Worm (Caenorhabditis elegans) whole organism, L3 larva: ENCODE measurements around the gene ZK945.8.

Source experiments
- R02D3.7 ChIP-seq: fragments of 150-350 bp; optimal IDR thresholded peaks from 2 replicates; lab custom pipeline; 2014; ENCODE audit warnings: missing biosample characterization, missing genetic modification characterization
- aly-2 ChIP-seq: fragments of 150-350 bp; optimal IDR thresholded peaks from 2 replicates; lab custom pipeline; 2014; ENCODE audit warnings: missing biosample characterization, missing genetic modification characterization
- ama-1 ChIP-seq: fragments of 150-350 bp; optimal IDR thresholded peaks from 2 replicates; lab custom pipeline; 2018
- ceh-82 ChIP-seq: fragments of 150-350 bp; optimal IDR thresholded peaks from 2 replicates; lab custom pipeline; 2014; ENCODE audit warnings: missing biosample characterization, missing genetic modification characterization
- egl-27 ChIP-seq: sonication (generic microtip); optimal IDR thresholded peaks from 4 replicates; lab custom pipeline; 2017; ENCODE audit warnings: missing biosample characterization, missing genetic modification reagents, missing genetic modification characterization
- egl-5 ChIP-seq: fragments of 150-350 bp; optimal IDR thresholded peaks from 2 replicates; lab custom pipeline; 2017; ENCODE audit warnings: missing biosample characterization, missing genetic modification reagents, missing genetic modification characterization, inconsistent platforms
- elt-2 ChIP-seq: sonication (generic microtip); optimal IDR thresholded peaks from 2 replicates; lab custom pipeline; 2016; ENCODE audit warnings: missing genetic modification reagents, mild to moderate bottlenecking, missing genetic modification characterization, missing compliant biosample characterization
- fkh-10 ChIP-seq: sonication (generic microtip); optimal IDR thresholded peaks from 2 replicates; lab custom pipeline; 2017; ENCODE audit warnings: missing biosample characterization, missing genetic modification reagents, missing genetic modification characterization
- fkh-2 ChIP-seq: fragments of 150-350 bp; optimal IDR thresholded peaks from 2 replicates; lab custom pipeline; 2014; ENCODE audit warnings: missing biosample characterization, missing genetic modification reagents, missing genetic modification characterization
- lin-15B ChIP-seq: fragments of 150-350 bp; optimal IDR thresholded peaks from 2 replicates; lab custom pipeline; 2014; ENCODE audit warnings: missing biosample characterization, missing genetic modification characterization
- mdl-1 ChIP-seq: fragments of 150-350 bp; optimal IDR thresholded peaks from 2 replicates; lab custom pipeline; 2014; ENCODE audit warnings: missing biosample characterization, missing genetic modification characterization
- mml-1 ChIP-seq: fragments of 150-350 bp; sonication (generic microtip); optimal IDR thresholded peaks from 3 replicates; lab custom pipeline; 2014; ENCODE audit warnings: missing biosample characterization, missing genetic modification characterization
- nfya-1 ChIP-seq: sonication (generic microtip); optimal IDR thresholded peaks from 2 replicates; lab custom pipeline; 2017; ENCODE audit warnings: missing genetic modification characterization, mild to moderate bottlenecking, missing compliant biosample characterization, antibody characterized with exemption, moderate library complexity; ENCODE audit not compliant: insufficient read depth
- nhr-23 ChIP-seq: fragments of 150-350 bp; optimal IDR thresholded peaks from 2 replicates; lab custom pipeline; 2014; ENCODE audit warnings: missing biosample characterization, missing genetic modification reagents, missing genetic modification characterization
- nhr-237 ChIP-seq: fragments of 150-350 bp; optimal IDR thresholded peaks from 2 replicates; lab custom pipeline; 2014; ENCODE audit warnings: missing biosample characterization, missing genetic modification characterization
- nhr-43 ChIP-seq: sonication (generic microtip); optimal IDR thresholded peaks from 2 replicates; lab custom pipeline; 2016; ENCODE audit warnings: mild to moderate bottlenecking, missing genetic modification characterization, missing compliant biosample characterization; ENCODE audit not compliant: poor library complexity, severe bottlenecking
- nhr-67 ChIP-seq: fragments of 150-350 bp; optimal IDR thresholded peaks from 2 replicates; lab custom pipeline; 2014; ENCODE audit warnings: missing biosample characterization, missing genetic modification characterization
- nhr-76 ChIP-seq: fragments of 150-350 bp; sonication (generic microtip); optimal IDR thresholded peaks from 5 replicates; lab custom pipeline; 2014; ENCODE audit warnings: missing biosample characterization, missing genetic modification characterization
- nhr-77 ChIP-seq: fragments of 150-350 bp; optimal IDR thresholded peaks from 2 replicates; lab custom pipeline; 2014; ENCODE audit warnings: missing biosample characterization, missing genetic modification characterization
- pha-4 ChIP-seq: fragments of 150-350 bp; optimal IDR thresholded peaks from 2 replicates; lab custom pipeline; 2014; ENCODE audit warnings: missing biosample characterization, missing genetic modification reagents, missing genetic modification characterization
- pqm-1 ChIP-seq: fragments of 150-350 bp; optimal IDR thresholded peaks from 2 replicates; lab custom pipeline; 2017; ENCODE audit warnings: missing biosample characterization, missing genetic modification characterization, inconsistent platforms
- skn-1 ChIP-seq: fragments of 150-350 bp; optimal IDR thresholded peaks from 2 replicates; lab custom pipeline; 2014; ENCODE audit warnings: missing biosample characterization, missing genetic modification characterization
- snpc-4 ChIP-seq: fragments of 150-350 bp; optimal IDR thresholded peaks from 2 replicates; lab custom pipeline; 2014; ENCODE audit warnings: missing biosample characterization, missing genetic modification characterization
- tbx-2 ChIP-seq: sonication (generic microtip); optimal IDR thresholded peaks from 2 replicates; lab custom pipeline; 2016; ENCODE audit warnings: mild to moderate bottlenecking, missing genetic modification characterization, missing compliant biosample characterization
- unc-39 ChIP-seq: sonication (generic microtip); optimal IDR thresholded peaks from 4 replicates; lab custom pipeline; 2017; ENCODE audit warnings: missing biosample characterization, missing genetic modification characterization
- ztf-11 ChIP-seq: fragments of 150-350 bp; optimal IDR thresholded peaks from 2 replicates; lab custom pipeline; 2014; ENCODE audit warnings: missing biosample characterization, missing genetic modification characterization

ZK945.8 gene

DNA sequence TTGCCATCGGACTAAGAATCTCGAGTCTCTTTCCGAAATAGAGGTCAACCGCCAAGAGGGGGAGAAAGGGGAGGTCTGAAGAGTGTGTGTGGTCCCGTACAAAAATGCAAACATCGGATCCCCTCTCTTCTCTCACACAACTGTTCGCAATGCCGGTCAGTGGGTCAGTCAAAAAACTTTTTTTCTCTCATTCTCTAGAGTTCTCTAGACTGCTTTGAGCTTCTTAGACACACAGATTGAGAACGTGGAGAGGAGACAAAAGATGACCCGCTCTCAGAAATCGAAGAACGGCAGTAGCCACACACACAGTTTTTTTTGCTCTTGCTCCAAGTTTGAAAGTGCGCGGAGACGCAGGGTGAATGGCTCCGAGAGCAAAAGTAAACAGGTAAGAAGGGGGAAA is 32.7 kb upstream of the ZK945.8 start:
- no peak for TF ChIP-seq egl-27
- TF ChIP-seq fkh-10, result no peak
- TF ChIP-seq fkh-2, result no peak
- no peak for TF ChIP-seq nfya-1
- TF ChIP-seq egl-5 (tag; lab: Kevin White, UChicago), result no peak
- no peak for TF ChIP-seq ama-1 (lab: Kevin White, UChicago)
- TF ChIP-seq pha-4, result peak; percentile 84

DNA sequence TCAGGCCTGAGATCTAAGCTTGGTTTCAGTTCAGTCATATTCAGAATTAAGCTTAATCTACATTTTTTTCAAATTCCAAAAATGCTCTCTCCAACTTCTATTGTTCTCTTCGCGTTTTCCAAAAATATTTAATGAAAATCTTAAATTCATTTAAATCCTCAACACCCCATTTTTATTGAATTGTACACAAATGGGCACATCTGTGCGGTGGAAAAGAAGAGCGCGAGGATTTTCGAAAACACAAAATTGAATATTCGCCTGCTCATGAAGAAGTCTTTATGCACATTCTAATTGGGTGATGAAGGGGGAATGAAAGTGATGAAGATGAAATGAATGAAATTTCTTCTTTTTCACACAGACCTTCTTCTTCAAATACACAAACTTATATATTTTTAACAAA is 24.0 kb upstream of the ZK945.8 start:
- TF ChIP-seq aly-2 (no peak), mdl-1 (no peak), mml-1 (tag; lab: Kevin White, UChicago) (no peak), ceh-82 (tag; lab: Kevin White, UChicago) (no peak), ztf-11 (no peak), nhr-67 (tag; lab: Kevin White, UChicago) (no peak)
- TF ChIP-seq, all 47 proteins: peak for 0

DNA sequence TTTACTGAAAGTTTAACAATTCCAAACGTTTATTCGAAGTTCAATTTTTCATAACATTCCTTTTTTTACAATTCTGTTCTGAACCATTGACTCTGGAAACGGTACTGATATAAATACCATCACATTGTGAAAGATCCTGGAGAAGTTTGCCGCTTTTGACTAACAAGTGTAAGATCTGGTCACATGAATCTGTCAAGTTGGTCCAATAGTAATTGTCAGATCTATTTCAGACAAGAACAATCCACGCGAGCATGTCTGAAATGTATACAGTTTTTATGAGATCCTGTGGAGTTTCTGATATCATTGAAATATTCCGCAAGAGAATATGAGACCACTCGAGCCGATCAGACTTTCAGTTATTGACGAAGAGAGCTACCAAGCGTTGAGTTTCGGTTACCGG is 15.3 kb upstream of the ZK945.8 start:
- no peak for TF ChIP-seq nhr-77 (tag; lab: Kevin White, UChicago)
- TF ChIP-seq egl-5 (tag; lab: Kevin White, UChicago), result no peak
- TF ChIP-seq, all 47 proteins: peak for 0

DNA sequence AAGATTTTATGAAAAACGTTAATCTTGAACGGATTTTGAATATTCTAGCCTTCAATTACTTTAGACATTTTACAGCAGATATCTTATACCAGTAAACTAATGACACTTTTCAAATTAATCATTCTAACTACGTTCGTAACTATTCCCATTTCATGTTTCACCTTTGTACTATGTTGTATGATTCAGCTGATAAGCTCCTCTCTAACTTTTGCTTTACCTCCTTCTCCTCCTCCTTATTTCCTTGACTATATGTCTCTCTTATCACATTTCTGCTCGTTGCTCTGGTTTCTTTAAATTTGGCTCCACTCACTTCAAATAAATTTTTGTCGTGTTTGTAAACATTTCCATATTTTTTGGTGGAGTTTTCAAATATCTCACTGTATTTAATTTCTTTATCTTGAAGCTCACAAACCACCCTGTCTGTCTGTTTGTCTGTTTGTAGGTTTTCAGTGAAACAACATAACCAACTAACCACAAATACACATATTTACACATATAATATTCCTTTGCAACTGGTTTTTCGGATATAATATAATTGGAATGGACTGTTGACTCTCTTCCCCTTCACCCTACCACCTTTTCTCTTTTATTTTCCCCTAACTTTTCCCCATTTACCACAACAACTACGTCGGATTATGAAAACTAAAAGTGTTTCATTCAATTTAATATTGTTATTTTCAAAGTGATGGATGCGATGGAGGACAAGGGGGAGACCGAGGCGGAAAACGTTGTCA is 14.1 kb upstream of the ZK945.8 start, which contains the start of gene lact-2:
TSS of gene lact-2 (plus strand) at position 684 of the 734 bp plus-strand sequence.
- TF ChIP-seq pqm-1 (tag; lab: Kevin White, UChicago) (peak; percentile 77), elt-2 (tag; lab: Kevin White, UChicago) (peak; percentile 76), nhr-43 (tag; lab: Kevin White, UChicago) (no peak)

DNA sequence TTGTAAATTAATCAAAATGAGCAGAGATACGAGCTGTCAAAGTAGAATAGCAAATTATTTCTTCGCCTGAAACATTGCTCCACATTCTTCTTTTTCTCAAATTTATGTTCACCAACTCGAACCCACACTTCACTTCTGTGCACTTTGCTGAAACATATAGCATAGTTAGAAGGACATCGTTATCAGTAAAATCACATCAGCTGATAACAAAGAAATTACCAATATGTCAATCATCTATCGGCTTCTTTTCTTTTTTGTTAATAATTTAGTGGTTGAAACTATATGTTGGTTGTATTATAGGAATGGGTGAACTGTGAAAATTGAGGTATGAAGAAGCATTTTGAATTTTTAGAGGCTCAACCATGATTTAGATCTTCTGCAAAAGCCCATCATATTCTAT is 13.2 kb upstream of the ZK945.8 start:
- TF ChIP-seq tbx-2 (tag; lab: Kevin White, UChicago) (no peak), nfya-1 (no peak), nhr-76 (tag; lab: Kevin White, UChicago) (no peak), lin-15B (tag; lab: Kevin White, UChicago) (no peak), nhr-237 (tag; lab: Kevin White, UChicago) (no peak), elt-2 (tag; lab: Kevin White, UChicago) (peak; percentile 81), pqm-1 (tag; lab: Kevin White, UChicago) (peak; percentile 60), ceh-82 (tag; lab: Kevin White, UChicago) (no peak), nhr-67 (tag; lab: Kevin White, UChicago) (no peak), snpc-4 (tag; lab: Kevin White, UChicago) (no peak), egl-27 (no peak)

DNA sequence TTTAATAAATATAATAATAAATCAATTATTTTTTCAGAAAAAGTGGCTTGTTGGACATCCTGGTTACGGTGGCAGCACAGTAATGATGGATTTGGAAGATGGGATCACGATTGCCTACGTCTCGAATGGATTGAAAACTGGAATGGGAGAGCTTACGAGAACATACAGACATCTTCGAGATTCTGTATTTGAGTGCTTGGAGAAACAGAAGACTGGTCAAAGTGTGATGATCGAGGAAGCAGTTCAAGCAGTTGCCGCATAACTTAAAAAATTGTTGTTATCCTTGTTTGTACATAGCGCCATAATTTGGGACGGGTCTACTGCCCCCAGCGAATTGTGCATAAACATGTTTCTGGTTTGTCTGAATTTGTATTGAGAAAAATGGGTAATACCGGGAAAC is 10.0 kb upstream of the ZK945.8 start:
- no peak for TF ChIP-seq lin-15B (tag; lab: Kevin White, UChicago)
- no peak for TF ChIP-seq elt-2 (tag; lab: Kevin White, UChicago)
- no peak for TF ChIP-seq unc-39 (tag; lab: Kevin White, UChicago)
- no peak for TF ChIP-seq nhr-43 (tag; lab: Kevin White, UChicago)

DNA sequence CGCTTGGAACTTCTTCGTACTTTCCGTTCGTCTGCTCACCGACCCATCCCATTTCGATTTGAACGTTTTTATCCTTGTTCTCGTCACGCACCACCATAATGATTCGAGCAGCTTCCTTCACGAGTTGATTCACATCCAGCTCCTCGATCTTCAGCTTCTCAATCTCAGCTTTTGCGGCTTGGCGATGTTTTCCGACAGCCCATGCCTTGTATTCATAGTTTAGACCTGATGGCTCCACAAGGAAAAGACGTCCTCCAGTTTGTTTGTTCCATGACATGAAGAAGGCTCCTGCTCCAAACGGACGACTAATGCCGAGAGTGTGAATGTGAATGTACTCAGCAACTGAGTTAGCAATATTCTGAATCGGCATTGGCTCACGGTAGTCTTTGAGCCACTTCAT is 9.4 kb upstream of the ZK945.8 start:
- TF ChIP-seq fkh-2 (no peak), mml-1 (tag; lab: Kevin White, UChicago) (no peak)

DNA sequence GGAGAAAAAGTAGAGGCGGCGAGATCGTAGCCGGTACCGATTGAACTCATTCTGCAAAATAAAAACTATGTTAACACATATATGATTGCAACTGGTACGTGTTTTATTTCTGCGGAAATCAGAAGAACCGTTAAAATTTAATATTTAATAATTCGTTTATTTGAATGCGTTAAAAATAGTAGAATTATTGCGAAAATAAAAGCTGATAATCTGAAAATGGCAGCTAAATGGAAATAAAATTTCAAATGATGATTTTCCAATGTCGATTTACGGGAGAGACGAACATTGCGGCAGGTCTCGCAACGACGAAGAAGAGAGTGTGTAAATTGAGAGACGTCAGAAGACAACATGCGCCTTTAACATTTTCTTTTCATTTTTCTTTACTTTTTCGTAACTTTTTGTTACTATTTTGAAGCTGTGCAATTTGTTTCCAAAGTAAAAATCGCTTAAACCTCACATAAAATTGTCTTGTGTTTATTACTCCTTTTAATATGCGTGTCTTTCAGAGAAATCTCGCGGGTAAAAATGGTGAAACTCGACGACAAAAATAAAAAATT is 8.6 kb upstream of the ZK945.8 start, which contains the start of the genes pas-7 and puf-12:
TSS of gene pas-7 (minus strand) at position 51 of the 557 bp plus-strand sequence.
TSS of gene puf-12 (plus strand) at position 507 of the 557 bp plus-strand sequence.
- peak; percentile 6 for TF ChIP-seq elt-2 (tag; lab: Kevin White, UChicago)
- no peak for TF ChIP-seq nhr-76 (tag; lab: Kevin White, UChicago)
- TF ChIP-seq nhr-23 (tag; lab: Kevin White, UChicago), result peak; percentile 32
- peak; percentile 61 for TF ChIP-seq lin-15B (tag; lab: Kevin White, UChicago)
- TF ChIP-seq pha-4, result peak; percentile 70
- peak; percentile 75 for TF ChIP-seq nfya-1
- no peak for TF ChIP-seq nhr-43 (tag; lab: Kevin White, UChicago)
- TF ChIP-seq ceh-82 (tag; lab: Kevin White, UChicago), result no peak
- TF ChIP-seq skn-1, result peak; percentile 97
- peak; percentile 62 for TF ChIP-seq R02D3.7 (tag; lab: Kevin White, UChicago)
